Worm (Caenorhabditis elegans) whole organism, young adult: ENCODE measurements around the gene cld-9.
A peak's percentile ranks its signal among the peaks of the same experiment; 100 is the strongest.

Source experiments
- B0035.1 ChIP-seq: sonication (generic microtip); optimal IDR thresholded peaks from 2 replicates; lab custom pipeline; 2016; ENCODE audit warnings: missing genetic modification characterization, mild to moderate bottlenecking, missing compliant biosample characterization, missing genotype, missing genetic modification reagents
- C17E4.6 ChIP-seq: fragments of 200-800 bp; sonication (Bioruptor generic); IDR thresholded peaks from 2 replicates; pipeline ENCODE4 v1.3.6; 2022; ENCODE audit warnings: missing genetic modification reagents, missing genetic modification characterization, missing compliant biosample characterization
- D2030.7 ChIP-seq: fragments of 200-800 bp; sonication (Bioruptor generic); IDR thresholded peaks from 2 replicates; pipeline ENCODE4 v1.3.6; 2022; ENCODE audit warnings: missing genetic modification reagents, missing genetic modification characterization, missing compliant biosample characterization
- F10E7.11 ChIP-seq: sonication (generic microtip); optimal IDR thresholded peaks from 2 replicates; lab custom pipeline; 2017; ENCODE audit warnings: mild to moderate bottlenecking, missing genetic modification characterization, moderate library complexity, missing compliant biosample characterization
- F22D6.2 ChIP-seq: sonication (generic microtip); optimal IDR thresholded peaks from 2 replicates; lab custom pipeline; 2016; ENCODE audit warnings: mild to moderate bottlenecking, missing genetic modification characterization, missing compliant biosample characterization
- F33H1.4 ChIP-seq: fragments of 200-800 bp; sonication (Bioruptor generic); IDR thresholded peaks from 2 replicates; pipeline ENCODE4 v1.3.6; 2022; ENCODE audit warnings: missing genetic modification reagents, missing genetic modification characterization, missing compliant biosample characterization
- K11D2.4 ChIP-seq: fragments of 200-800 bp; sonication (Bioruptor generic); IDR thresholded peaks from 2 replicates; pipeline ENCODE4 v1.3.6; 2022; ENCODE audit warnings: missing genetic modification reagents, missing genetic modification characterization, missing compliant biosample characterization
- K12H6.12 ChIP-seq: fragments of 200-800 bp; sonication (Bioruptor generic); optimal IDR thresholded peaks from 2 replicates; lab custom pipeline; 2018; ENCODE audit warnings: mild to moderate bottlenecking, missing genetic modification characterization, missing compliant biosample characterization
- Y53G8AR.9 ChIP-seq: fragments of 200-800 bp; sonication (Bioruptor generic); conservative IDR thresholded peaks from 2 replicates; pipeline ENCODE4 v1.3.6; 2022; ENCODE audit warnings: missing genetic modification reagents, missing genetic modification characterization, missing compliant biosample characterization
- Y56A3A.18 ChIP-seq: fragments of 200-800 bp; sonication (Bioruptor generic); IDR thresholded peaks from 2 replicates; pipeline ENCODE4 v1.3.6; 2022; ENCODE audit warnings: missing genetic modification reagents, missing genetic modification characterization, missing compliant biosample characterization
- Y67H2A.10 ChIP-seq: fragments of 200-800 bp; sonication (Bioruptor generic); conservative IDR thresholded peaks from 2 replicates; pipeline ENCODE4 v1.3.6; 2022; ENCODE audit warnings: missing genetic modification reagents, missing genetic modification characterization, missing compliant biosample characterization
- akir-1 ChIP-seq: fragments of 200-800 bp; sonication (Bioruptor generic); optimal IDR thresholded peaks from 2 replicates; lab custom pipeline; 2018; ENCODE audit warnings: mild to moderate bottlenecking, missing genetic modification characterization, moderate library complexity, missing compliant biosample characterization
- aptf-3 ChIP-seq: fragments of 200-800 bp; sonication (Bioruptor generic); IDR thresholded peaks from 2 replicates; pipeline ENCODE4 v1.3.6; 2022; ENCODE audit warnings: missing genetic modification characterization, missing compliant biosample characterization
- athp-1 ChIP-seq: sonication (generic microtip); optimal IDR thresholded peaks from 2 replicates; lab custom pipeline; 2017; ENCODE audit warnings: mild to moderate bottlenecking, missing genetic modification characterization, missing compliant biosample characterization
- bed-2 ChIP-seq: fragments of 200-800 bp; sonication (Bioruptor generic); IDR thresholded peaks from 2 replicates; pipeline ENCODE4 v1.3.6; 2022; ENCODE audit warnings: missing genetic modification reagents, missing genetic modification characterization, missing compliant biosample characterization
- ceh-27 ChIP-seq: fragments of 200-800 bp; sonication (Bioruptor generic); optimal IDR thresholded peaks from 2 replicates; lab custom pipeline; 2018; ENCODE audit warnings: mild to moderate bottlenecking, missing genetic modification characterization, moderate library complexity, missing compliant biosample characterization
- ceh-79 ChIP-seq: sonication (generic microtip); optimal IDR thresholded peaks from 2 replicates; lab custom pipeline; 2017; ENCODE audit warnings: mild to moderate bottlenecking, missing genetic modification characterization, missing compliant biosample characterization
- ceh-91 ChIP-seq: fragments of 200-800 bp; sonication (Bioruptor generic); IDR thresholded peaks from 2 replicates; pipeline ENCODE4 v1.3.6; 2022; ENCODE audit warnings: missing genetic modification reagents, missing genetic modification characterization, missing compliant biosample characterization
- egl-18 ChIP-seq: fragments of 200-800 bp; sonication (Bioruptor generic); IDR thresholded peaks from 2 replicates; pipeline ENCODE4 v1.3.6; 2022; ENCODE audit warnings: missing genetic modification reagents, missing genetic modification characterization, missing compliant biosample characterization
- egl-44 ChIP-seq: fragments of 200-800 bp; sonication (Bioruptor generic); IDR thresholded peaks from 2 replicates; pipeline ENCODE4 v1.3.6; 2022; ENCODE audit warnings: missing genetic modification reagents, missing genetic modification characterization, missing compliant biosample characterization
- egrh-3 ChIP-seq: fragments of 200-800 bp; sonication (Bioruptor generic); IDR thresholded peaks from 2 replicates; pipeline ENCODE4 v1.3.6; 2022; ENCODE audit warnings: missing genetic modification reagents, missing genetic modification characterization, missing compliant biosample characterization
- hlh-26 ChIP-seq: fragments of 200-800 bp; sonication (Bioruptor generic); conservative IDR thresholded peaks from 2 replicates; pipeline ENCODE4 v1.3.6; 2022; ENCODE audit warnings: missing genetic modification reagents, missing genetic modification characterization, missing compliant biosample characterization
- hmg-1.2 ChIP-seq: fragments of 200-800 bp; sonication (Bioruptor generic); IDR thresholded peaks from 2 replicates; pipeline ENCODE4 v1.3.6; 2022; ENCODE audit warnings: missing genetic modification reagents, missing genetic modification characterization, missing compliant biosample characterization
- hmg-20 ChIP-seq: fragments of 200-800 bp; sonication (Bioruptor generic); IDR thresholded peaks from 2 replicates; pipeline ENCODE4 v1.3.6; 2022; ENCODE audit warnings: missing genetic modification reagents, missing genetic modification characterization, missing compliant biosample characterization
- let-607 ChIP-seq, 2 experiments: fragments of 200-800 bp in 1 of 2; sonication (Bioruptor generic) in 1 of 2; sonication (generic microtip) in 1 of 2; optimal IDR thresholded peaks; 2 replicates each; lab custom pipeline; 2016 to 2018; ENCODE audit warnings: mild to moderate bottlenecking in 2 of 2, missing compliant biosample characterization in 2 of 2, missing genetic modification characterization in 2 of 2, moderate library complexity in 2 of 2, missing genotype in 1 of 2
- lin-35 ChIP-seq, 3 experiments: fragments of 150-350 bp in 2 of 3; sonication (generic microtip) in 1 of 3; optimal IDR thresholded peaks; 2 replicates each; lab custom pipeline; 2014 to 2018; ENCODE audit warnings: missing biosample characterization in 3 of 3, missing genetic modification characterization in 3 of 3, missing genetic modification reagents in 3 of 3
- lin-40 ChIP-seq: sonication (generic microtip); optimal IDR thresholded peaks from 2 replicates; lab custom pipeline; 2016; ENCODE audit warnings: missing genetic modification characterization, mild to moderate bottlenecking, missing compliant biosample characterization, missing genotype, missing genetic modification reagents
- lin-54 ChIP-seq: fragments of 200-800 bp; sonication (Bioruptor generic); optimal IDR thresholded peaks from 2 replicates; lab custom pipeline; 2018; ENCODE audit warnings: mild to moderate bottlenecking, missing genetic modification characterization, missing compliant biosample characterization
- lir-1 ChIP-seq: fragments of 200-800 bp; sonication (Bioruptor generic); conservative IDR thresholded peaks from 2 replicates; pipeline ENCODE4 v1.3.6; 2022; ENCODE audit warnings: missing genetic modification reagents, missing genetic modification characterization, missing compliant biosample characterization
- madf-8 ChIP-seq: fragments of 200-800 bp; sonication (Bioruptor generic); conservative IDR thresholded peaks from 2 replicates; pipeline ENCODE4 v1.3.6; 2022; ENCODE audit warnings: missing genetic modification reagents, missing genetic modification characterization, missing compliant biosample characterization
- mel-28 ChIP-seq: sonication (generic microtip); optimal IDR thresholded peaks from 2 replicates; lab custom pipeline; 2016; ENCODE audit warnings: borderline replicate concordance, mild to moderate bottlenecking, missing genetic modification characterization, missing compliant biosample characterization
- mes-4 ChIP-seq: sonication (generic microtip); optimal IDR thresholded peaks from 2 replicates; lab custom pipeline; 2016; ENCODE audit warnings: missing genotype, missing genetic modification characterization, missing compliant biosample characterization
- mxl-1 ChIP-seq: sonication (generic microtip); optimal IDR thresholded peaks from 2 replicates; lab custom pipeline; 2016; ENCODE audit warnings: missing genetic modification characterization, missing compliant biosample characterization
- nhr-27 ChIP-seq: fragments of 200-800 bp; sonication (Bioruptor generic); optimal IDR thresholded peaks from 2 replicates; lab custom pipeline; 2018; ENCODE audit warnings: mild to moderate bottlenecking, missing genetic modification characterization, moderate library complexity, missing compliant biosample characterization
- nhr-80 ChIP-seq: sonication (generic microtip); optimal IDR thresholded peaks from 2 replicates; lab custom pipeline; 2016; ENCODE audit warnings: missing genetic modification characterization, missing compliant biosample characterization
- sea-2 ChIP-seq: fragments of 200-800 bp; sonication (Bioruptor generic); IDR thresholded peaks from 2 replicates; pipeline ENCODE4 v1.3.6; 2022; ENCODE audit warnings: missing genetic modification characterization, missing compliant biosample characterization
- snpc-1.1 ChIP-seq: sonication (generic microtip); optimal IDR thresholded peaks from 2 replicates; lab custom pipeline; 2017; ENCODE audit warnings: missing genetic modification characterization, mild to moderate bottlenecking, missing compliant biosample characterization, antibody characterized with exemption, moderate library complexity, missing genotype, missing genetic modification reagents; ENCODE audit not compliant: insufficient read depth
- snpc-1.3 ChIP-seq: sonication (generic microtip); optimal IDR thresholded peaks from 2 replicates; lab custom pipeline; 2017; ENCODE audit warnings: missing genetic modification characterization, mild to moderate bottlenecking, missing compliant biosample characterization, antibody characterized with exemption, moderate library complexity, missing genotype, missing genetic modification reagents; ENCODE audit not compliant: insufficient read depth
- sptf-2 ChIP-seq: fragments of 200-800 bp; sonication (Bioruptor generic); optimal IDR thresholded peaks from 2 replicates; lab custom pipeline; 2018; ENCODE audit warnings: mild to moderate bottlenecking, missing genetic modification characterization, missing compliant biosample characterization
- tlf-1 ChIP-seq: fragments of 200-800 bp; sonication (Bioruptor generic); optimal IDR thresholded peaks from 2 replicates; lab custom pipeline; 2018; ENCODE audit warnings: mild to moderate bottlenecking, missing genetic modification characterization, missing compliant biosample characterization
- ztf-18 ChIP-seq: sonication (generic microtip); optimal IDR thresholded peaks from 2 replicates; lab custom pipeline; 2016; ENCODE audit warnings: missing genotype, mild to moderate bottlenecking, missing genetic modification characterization, missing compliant biosample characterization
- ztf-22 ChIP-seq: fragments of 200-800 bp; sonication (Bioruptor generic); optimal IDR thresholded peaks from 2 replicates; lab custom pipeline; 2018; ENCODE audit warnings: mild to moderate bottlenecking, missing genetic modification characterization, moderate library complexity, missing compliant biosample characterization

Gene cld-9

ce11 chrV:13775529-13775928 is 23.8 kb upstream of the cld-9 start, which contains the start of gene F53C11.1:
Gene F53C11.1, plus strand, starts transcription at chrV:13775796.
- TF ChIP-seq bed-2 (GFP tag; lab: Robert Waterston, UW), result no peak
- no peak for TF ChIP-seq nhr-27
- TF ChIP-seq nhr-80 (tag; lab: Kevin White, UChicago), result peak; percentile 46

ce11 chrV:13771209-13771608 is 19.5 kb upstream of the cld-9 start, which contains the start of gene F20G2.5:
Gene F20G2.5, plus strand, starts transcription at chrV:13771509.
- TF ChIP-seq F10E7.11 (tag; lab: Kevin White, UChicago) (no peak), ceh-91 (GFP tag; lab: Robert Waterston, UW) (no peak), aptf-3 (GFP tag; lab: Robert Waterston, UW) (no peak), lin-35 (GFP tag; optimal IDR thresholded peaks at IDR 0.05; lab: Kevin White, UChicago) (no peak), K12H6.12 (tag; lab: Kevin White, UChicago) (no peak), mes-4 (tag; lab: Kevin White, UChicago) (no peak), D2030.7 (GFP tag; lab: Robert Waterston, UW) (no peak), let-607 (tag; optimal IDR thresholded peaks at IDR 0.05; lab: Kevin White, UChicago) (no peak)

- TF ChIP-seq egl-44 (no peak), lin-40 (tag; lab: Kevin White, UChicago) (no peak), mxl-1 (tag; lab: Kevin White, UChicago) (no peak), Y67H2A.10 (no peak), Y53G8AR.9 (GFP tag; lab: Robert Waterston, UW) (no peak), Y56A3A.18 (no peak), lin-54 (GFP tag; lab: Kevin White, UChicago) (no peak), sptf-2 (GFP tag; lab: Kevin White, UChicago) (no peak), snpc-1.3 (tag; lab: Kevin White, UChicago) (no peak), tlf-1 (no peak), C17E4.6 (no peak), egrh-3 (GFP tag; lab: Robert Waterston, UW) (no peak), hmg-1.2 (no peak), madf-8 (GFP tag; lab: Robert Waterston, UW) (no peak), D2030.7 (GFP tag; lab: Robert Waterston, UW) (no peak), athp-1 (tag; lab: Kevin White, UChicago) (no peak), akir-1 (no peak), ztf-18 (no peak), F33H1.4 (no peak), mel-28 (no peak)
Observed at ce11 chrV:13768941-13769436, 17.3 kb upstream of the cld-9 start, which contains the start of gene nas-24. Gene nas-24, plus strand, starts transcription at chrV:13769386.

ce11 chrV:13768388-13768787 is 16.7 kb upstream of the cld-9 start, which contains the start of gene F20G2.3:
Gene F20G2.3, minus strand, starts transcription at chrV:13768488.
- TF ChIP-seq Y53G8AR.9 (GFP tag; lab: Robert Waterston, UW) (no peak), Y56A3A.18 (no peak), B0035.1 (no peak), K11D2.4 (GFP tag; lab: Robert Waterston, UW) (no peak), F22D6.2 (tag; lab: Kevin White, UChicago) (no peak), ceh-79 (tag; lab: Kevin White, UChicago) (no peak), hlh-26 (no peak), hmg-1.2 (no peak), lin-35 (GFP tag; optimal IDR thresholded peaks at IDR 0.05; lab: Kevin White, UChicago) (no peak), ceh-27 (GFP tag; lab: Kevin White, UChicago) (no peak), hmg-20 (no peak), madf-8 (GFP tag; lab: Robert Waterston, UW) (no peak), snpc-1.1 (tag; lab: Kevin White, UChicago) (no peak), ztf-22 (GFP tag; lab: Kevin White, UChicago) (no peak), lir-1 (GFP tag; lab: Robert Waterston, UW) (no peak), let-607 (tag; optimal IDR thresholded peaks at IDR 0.05; lab: Kevin White, UChicago) (no peak), egl-18 (GFP tag; lab: Robert Waterston, UW) (no peak), D2030.7 (GFP tag; lab: Robert Waterston, UW) (no peak), sea-2 (GFP tag; lab: Robert Waterston, UW) (no peak)
